Fruit fly (Drosophila melanogaster) S2 (cell line): Measurements from ENCODE around the gene NfI.

Experiments used
- CG8478 ChIP-seq: fragments of >200 bp; optimal IDR thresholded peaks from 2 replicates; lab custom pipeline; 2018
- CTCF ChIP-seq, 2 experiments: fragments of >200 bp; optimal IDR thresholded peaks; 2 replicates each; lab custom pipeline; 2018

- TF ChIP-seq CTCF (optimal IDR thresholded peaks at IDR 0.05; lab: Kevin White, UChicago): no peak
- no peak for TF ChIP-seq CG8478 (lab: Kevin White, UChicago)
Observed at dm6 chr4:240850-241249, 35.3 kb downstream of the NfI start.
